Fruit fly (Drosophila melanogaster): Measurements from ENCODE around the gene CG17906.

- TF ChIP-seq CG15710 (tag; optimal IDR thresholded peaks at IDR 0.05) (peak; percentile 62), EcR (GFP tag; optimal IDR thresholded peaks at IDR 0.05) (peak; percentile 67)
These were observed 44.1 kb upstream of the CG17906 start for dm6 chr2L:8949919-8950722.
